Worm (Caenorhabditis elegans): Measurements from ENCODE around the gene F02D10.3.

The F02D10.3 gene

DNA sequence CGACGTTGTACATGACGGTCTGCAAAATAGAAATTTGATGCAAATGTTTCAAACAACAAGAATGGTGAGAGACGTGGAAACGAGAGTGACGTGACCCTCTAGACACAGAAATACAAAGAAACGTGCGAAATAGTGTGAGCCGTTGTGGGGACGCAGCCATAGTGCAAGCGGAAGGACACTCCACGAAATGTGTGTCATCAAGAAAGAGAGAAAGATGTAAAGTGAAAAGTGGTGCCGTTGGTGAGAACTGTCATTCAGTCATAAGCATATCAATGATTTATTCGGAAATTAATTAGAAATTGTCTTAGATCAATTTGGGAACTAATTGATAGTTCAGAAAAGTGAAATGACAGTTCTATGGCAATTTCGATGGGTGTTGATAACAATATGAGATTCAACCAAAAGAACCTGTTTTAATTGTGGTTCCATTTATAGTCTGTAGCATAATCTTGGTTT, 42.5 kb downstream of the F02D10.3 start, which contains the start of gene C29F7.3 (continued):
- TF ChIP-seq F22D6.2 (tag; optimal IDR thresholded peaks at IDR 0.05), result no peak
- no peak for TF ChIP-seq lin-26 (GFP tag; IDR thresholded peaks at IDR 0.05)
- no peak for TF ChIP-seq D2030.7 (GFP tag; IDR thresholded peaks at IDR 0.05)
- no peak for TF ChIP-seq nfya-2 (GFP tag; IDR thresholded peaks at IDR 0.05)
- TF ChIP-seq rcor-1 (GFP tag; IDR thresholded peaks at IDR 0.05), result no peak
- TF ChIP-seq mes-4 (tag; optimal IDR thresholded peaks at IDR 0.05), result no peak
- TF ChIP-seq hsf-1 (GFP tag; IDR thresholded peaks at IDR 0.05), result no peak
- TF ChIP-seq athp-1 (tag; optimal IDR thresholded peaks at IDR 0.05), result no peak
- no peak for TF ChIP-seq ekl-4 (GFP tag; IDR thresholded peaks at IDR 0.05)
- no peak for TF ChIP-seq T26A5.8 (tag; optimal IDR thresholded peaks at IDR 0.05)
- TF ChIP-seq hlh-26 (GFP tag; conservative IDR thresholded peaks at IDR 0.05), result no peak
- TF ChIP-seq ztf-22 (GFP tag; optimal IDR thresholded peaks at IDR 0.05), result peak; percentile 79
- TF ChIP-seq dpl-1 (GFP tag; optimal IDR thresholded peaks at IDR 0.05), result no peak
- TF ChIP-seq madf-8 (GFP tag; conservative IDR thresholded peaks at IDR 0.05), result no peak
- TF ChIP-seq Y53G8AR.9 (GFP tag; conservative IDR thresholded peaks at IDR 0.05), result no peak
- TF ChIP-seq ztf-18 (tag; optimal IDR thresholded peaks at IDR 0.05), result no peak
- no peak for TF ChIP-seq tbx-9 (tag; optimal IDR thresholded peaks at IDR 0.05; ENCODE audit: borderline replicate concordance)
- TF ChIP-seq F10E7.11 (tag; optimal IDR thresholded peaks at IDR 0.05), result no peak
- no peak for TF ChIP-seq B0261.1 (tag; optimal IDR thresholded peaks at IDR 0.05)
- no peak for TF ChIP-seq B0019.2 (GFP tag; conservative IDR thresholded peaks at IDR 0.05)
- no peak for TF ChIP-seq snpc-3.4 (tag; optimal IDR thresholded peaks at IDR 0.05)
- TF ChIP-seq snpc-1.1 (tag; optimal IDR thresholded peaks at IDR 0.05; ENCODE audit: insufficient read depth), result no peak
- TF ChIP-seq attf-6 (GFP tag; IDR thresholded peaks at IDR 0.05), result no peak
- TF ChIP-seq F52B5.7 (tag; optimal IDR thresholded peaks at IDR 0.05), result no peak
- no peak for TF ChIP-seq nfyb-1 (GFP tag; IDR thresholded peaks at IDR 0.05)
- peak; percentile 78 for TF ChIP-seq lin-40 (tag; optimal IDR thresholded peaks at IDR 0.05)
- no peak for TF ChIP-seq rec-8 (tag; optimal IDR thresholded peaks at IDR 0.05)
- no peak for TF ChIP-seq ztf-3 (GFP tag; optimal IDR thresholded peaks at IDR 0.05)
- no peak for TF ChIP-seq lsl-1 (GFP tag; optimal IDR thresholded peaks at IDR 0.05)
- TF ChIP-seq T07F8.4 (tag; optimal IDR thresholded peaks at IDR 0.05), result no peak
- no peak for TF ChIP-seq ceh-79 (tag; optimal IDR thresholded peaks at IDR 0.05)
- no peak for TF ChIP-seq hmg-20 (GFP tag; IDR thresholded peaks at IDR 0.05)
- TF ChIP-seq F33H1.4 (GFP tag; IDR thresholded peaks at IDR 0.05), result no peak
- no peak for TF ChIP-seq zfh-2 (GFP tag; conservative IDR thresholded peaks at IDR 0.05)
- no peak for TF ChIP-seq him-1 (tag; optimal IDR thresholded peaks at IDR 0.05)
- TF ChIP-seq madf-6 (GFP tag; IDR thresholded peaks at IDR 0.05), result no peak
- TF ChIP-seq attf-5 (GFP tag; optimal IDR thresholded peaks at IDR 0.05), result no peak
- TF ChIP-seq Y56A3A.18 (GFP tag; IDR thresholded peaks at IDR 0.05), result no peak
- TF ChIP-seq somi-1 (GFP tag; optimal IDR thresholded peaks at IDR 0.05), result peak; percentile 16
- TF ChIP-seq K11D2.4 (GFP tag; IDR thresholded peaks at IDR 0.05), result no peak
- TF ChIP-seq K12H6.12 (tag; optimal IDR thresholded peaks at IDR 0.05), result no peak
- no peak for TF ChIP-seq mcd-1 (GFP tag; IDR thresholded peaks at IDR 0.05)
- no peak for TF ChIP-seq hrde-1 (tag; optimal IDR thresholded peaks at IDR 0.05; ENCODE audit: borderline replicate concordance)
- TF ChIP-seq Y67H2A.10 (GFP tag; conservative IDR thresholded peaks at IDR 0.05), result no peak
- TF ChIP-seq lsy-27 (tag; optimal IDR thresholded peaks at IDR 0.05; ENCODE audit: borderline replicate concordance, insufficient read depth), result no peak
- no peak for TF ChIP-seq nhr-120 (GFP tag; IDR thresholded peaks at IDR 0.05)
- no peak for TF ChIP-seq F57C9.4 (tag; optimal IDR thresholded peaks at IDR 0.05)
- peak; percentile 95 for TF ChIP-seq nhr-80 (tag; optimal IDR thresholded peaks at IDR 0.05)
